Worm (Caenorhabditis elegans) whole organism, L1 larva: ENCODE data around the gene rbm-25.

Experiments used
- ceh-82 ChIP-seq, 3 experiments: fragments of 150-350 bp in 1 of 3; sonication (generic microtip) in 2 of 3; optimal IDR thresholded peaks; 2 replicates each; lab custom pipeline; 2014 to 2017; ENCODE audit warnings: missing biosample characterization in 3 of 3, missing genetic modification characterization in 3 of 3
- elt-3 ChIP-seq, 6 experiments: fragments of 150-350 bp in 1 of 6; sonication (generic microtip); optimal IDR thresholded peaks; 2 replicates each; lab custom pipeline; 2017 to 2018; ENCODE audit warnings: missing biosample characterization in 6 of 6, missing genetic modification characterization in 6 of 6, inconsistent platforms in 1 of 6
- mdl-1 ChIP-seq, 2 experiments: fragments of 150-350 bp; optimal IDR thresholded peaks; 2 replicates each; lab custom pipeline; 2014 to 2017; ENCODE audit warnings: missing biosample characterization in 2 of 2, missing genetic modification characterization in 2 of 2, inconsistent platforms in 1 of 2
- nhr-12 ChIP-seq: sonication (generic microtip); optimal IDR thresholded peaks from 2 replicates; lab custom pipeline; 2017; ENCODE audit warnings: missing biosample characterization, missing genetic modification characterization
- nhr-85 ChIP-seq: sonication (generic microtip); peaks from one replicate; lab custom pipeline; 2016; ENCODE audit warnings: missing genetic modification characterization, inconsistent platforms, missing compliant biosample characterization
- unc-62 ChIP-seq: fragments of 150-350 bp; optimal IDR thresholded peaks from 2 replicates; lab custom pipeline; 2014; ENCODE audit warnings: missing biosample characterization, missing genetic modification reagents, missing genetic modification characterization
- ztf-11 ChIP-seq, 2 experiments: sonication (generic microtip); optimal IDR thresholded peaks; 2 replicates each; lab custom pipeline; 2016 to 2017; ENCODE audit warnings: missing genetic modification characterization in 2 of 2, missing biosample characterization in 1 of 2, missing compliant biosample characterization in 1 of 2

DNA sequence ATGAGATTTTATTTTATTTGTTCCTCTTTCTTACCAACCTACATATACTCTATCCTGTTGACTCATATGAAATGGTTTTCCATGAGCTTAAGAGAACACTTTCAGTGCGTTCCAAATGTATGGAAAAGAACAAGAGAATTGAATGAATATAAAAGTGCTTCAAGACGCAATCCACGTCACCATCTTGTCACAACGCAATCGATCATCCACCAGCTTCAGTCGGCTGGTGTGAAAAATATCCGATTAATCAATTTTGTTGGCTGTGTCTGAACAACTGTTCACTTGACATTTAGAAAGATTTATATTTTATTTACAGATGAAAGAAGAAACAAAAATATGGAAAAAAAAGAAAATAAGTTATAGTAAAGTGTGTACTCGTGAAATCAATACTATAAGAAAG is 25.3 kb downstream of the rbm-25 start:
- TF ChIP-seq unc-62 (GFP tag; lab: Kevin White, UChicago) (no peak), ztf-11 (tag; optimal IDR thresholded peaks at IDR 0.05; lab: Kevin White, UChicago) (no peak), mdl-1 (tag; optimal IDR thresholded peaks at IDR 0.05; lab: Kevin White, UChicago) (no peak), nhr-85 (tag; lab: Kevin White, UChicago) (no peak), nhr-12 (no peak), elt-3 (tag; optimal IDR thresholded peaks at IDR 0.05; lab: Kevin White, UChicago) (no peak), ceh-82 (tag; optimal IDR thresholded peaks at IDR 0.05; lab: Kevin White, UChicago) (no peak)
